Fruit fly (Drosophila melanogaster) whole organism, pupa: ENCODE results near the gene CG4658.

Experiments used
- CG8159 ChIP-seq: fragments of 200-800 bp; sonication (Bioruptor generic); optimal IDR thresholded peaks from 3 replicates; lab custom pipeline; 2018; ENCODE audit warnings: missing biosample characterization, mild to moderate bottlenecking, missing genetic modification characterization, moderate library complexity
- Pif1B ChIP-seq: fragments of 200-800 bp; sonication (Bioruptor generic); optimal IDR thresholded peaks from 3 replicates; lab custom pipeline; 2016; ENCODE audit warnings: missing biosample characterization, missing genetic modification characterization

dm6 chr2L:9946051-9946450 lies 10.9 kb upstream of the CG4658 start:
- TF ChIP-seq CG8159 (tag; lab: Kevin White, UChicago) (no peak), Pif1B (GFP tag; lab: Kevin White, UChicago) (no peak)
